Fruit fly (Drosophila melanogaster): ENCODE measurements around the gene 5PtaseI.

5PtaseI gene

dm6 chr3R:25004763-25005162 is 40.2 kb downstream of the 5PtaseI start (continued):
- TF ChIP-seq Kr (GFP tag; optimal IDR thresholded peaks at IDR 0.05) (no peak), gsb-n (tag; optimal IDR thresholded peaks at IDR 0.05) (peak; percentile 46), CG17802 (tag; optimal IDR thresholded peaks at IDR 0.05) (no peak), grn (GFP tag; optimal IDR thresholded peaks at IDR 0.05) (no peak), peb (GFP tag; IDR thresholded peaks at IDR 0.05) (no peak), CG8478 (optimal IDR thresholded peaks at IDR 0.05) (no peak), CG14441 (GFP tag; IDR thresholded peaks at IDR 0.05) (peak; percentile 85), Atf3 (GFP tag; optimal IDR thresholded peaks at IDR 0.05) (no peak), Dip3 (GFP tag; optimal IDR thresholded peaks at IDR 0.05) (no peak), CG14965 (GFP tag; optimal IDR thresholded peaks at IDR 0.05; ENCODE audit: borderline replicate concordance) (no peak), repo (GFP tag; optimal IDR thresholded peaks at IDR 0.05) (peak; percentile 45), CG11456 (GFP tag; IDR thresholded peaks at IDR 0.05) (0 out of 3 replicates have a peak, but pooled peaks have one; percentile 57), gcm (GFP tag; optimal IDR thresholded peaks at IDR 0.05) (no peak), CG16813 (GFP tag; IDR thresholded peaks at IDR 0.05; ENCODE audit: partially characterized antibody) (no peak), CG10654 (GFP tag; optimal IDR thresholded peaks at IDR 0.05) (peak; percentile 32), zfh2 (GFP tag; optimal IDR thresholded peaks at IDR 0.05) (no peak), Bteb2 (GFP tag; optimal IDR thresholded peaks at IDR 0.05) (no peak), cato (GFP tag; optimal IDR thresholded peaks at IDR 0.05; ENCODE audit: borderline replicate concordance) (peak; percentile 12), tll (GFP tag; optimal IDR thresholded peaks at IDR 0.05) (no peak), bsh (GFP tag; optimal IDR thresholded peaks at IDR 0.05) (peak in 1 of 2 experiments; percentile 68), trh (GFP tag; optimal IDR thresholded peaks at IDR 0.05) (no peak), pho (GFP tag; optimal IDR thresholded peaks at IDR 0.05) (peak; percentile 14), Awh (GFP tag; IDR thresholded peaks at IDR 0.05) (0 out of 2 replicates have a peak, but pooled peaks have one; percentile 10), yki (optimal IDR thresholded peaks at IDR 0.05) (no peak), odd (GFP tag; optimal IDR thresholded peaks at IDR 0.05) (no peak), CG30403 (GFP tag; optimal IDR thresholded peaks at IDR 0.05) (peak; percentile 32), CG7357 (GFP tag; IDR thresholded peaks at IDR 0.05) (peak; percentile 45; the same call in 2 of the 3 replicates), ewg (GFP tag; optimal IDR thresholded peaks at IDR 0.05) (peak; percentile 20), CG5953 (GFP tag; IDR thresholded peaks at IDR 0.05) (no peak), tx (GFP tag; optimal IDR thresholded peaks at IDR 0.05) (peak; percentile 20), inv (GFP tag; IDR thresholded peaks at IDR 0.05; ENCODE audit: partially characterized antibody) (no peak), CG7271 (tag; optimal IDR thresholded peaks at IDR 0.05) (no peak), amos (GFP tag; IDR thresholded peaks at IDR 0.05; ENCODE audit: partially characterized antibody) (no peak), CG31388 (GFP tag; optimal IDR thresholded peaks at IDR 0.05) (peak; percentile 8), croc (GFP tag; conservative IDR thresholded peaks at IDR 0.05) (0 out of 3 replicates have a peak, but pooled peaks have one; percentile 23), HmgD (GFP tag; optimal IDR thresholded peaks at IDR 0.05) (no peak), BEAF-32 (GFP tag; optimal IDR thresholded peaks at IDR 0.05) (no peak), CG30431 (GFP tag; optimal IDR thresholded peaks at IDR 0.05) (peak; percentile 39), ato (GFP tag; IDR thresholded peaks at IDR 0.05; ENCODE audit: partially characterized antibody) (no peak), sima (GFP tag; optimal IDR thresholded peaks at IDR 0.05) (no peak), CG7372 (GFP tag; IDR thresholded peaks at IDR 0.05) (no peak), CHES-1-like (GFP tag; optimal IDR thresholded peaks at IDR 0.05) (peak; percentile 27), CG6765 (GFP tag; optimal IDR thresholded peaks at IDR 0.05) (no peak), pum (GFP tag; optimal IDR thresholded peaks at IDR 0.05) (peak; percentile 9), CG3838 (GFP tag; optimal IDR thresholded peaks at IDR 0.05) (no peak), so (GFP tag; IDR thresholded peaks at IDR 0.05) (no peak), CG3163 (GFP tag; optimal IDR thresholded peaks at IDR 0.05) (peak; percentile 13), CG1792 (GFP tag; optimal IDR thresholded peaks at IDR 0.05) (no peak), CG12155 (GFP tag; optimal IDR thresholded peaks at IDR 0.05) (peak; percentile 30), ara (GFP tag; IDR thresholded peaks at IDR 0.05) (peak; percentile 47; the same call in 1 of the 2 replicates), sc (optimal IDR thresholded peaks at IDR 0.05) (no peak), sc (GFP tag; optimal IDR thresholded peaks at IDR 0.05) (peak; percentile 18)
